Worm (Caenorhabditis elegans) whole organism, L1 larva: Measurements from ENCODE around the gene ugt-56.

Experiments
- C04F5.9 ChIP-seq: sonication (generic microtip); optimal IDR thresholded peaks from 2 replicates; lab custom pipeline; 2016; ENCODE audit warnings: missing genetic modification characterization, missing compliant biosample characterization
- C16A3.4 ChIP-seq: fragments of 150-350 bp; optimal IDR thresholded peaks from 2 replicates; lab custom pipeline; 2014; ENCODE audit warnings: missing biosample characterization, missing genetic modification characterization
- C34B4.2 ChIP-seq: sonication (generic microtip); optimal IDR thresholded peaks from 2 replicates; lab custom pipeline; 2017; ENCODE audit warnings: mild to moderate bottlenecking, missing genetic modification characterization, missing compliant biosample characterization
- ceh-63 ChIP-seq: fragments of 200-800 bp; sonication (Bioruptor generic); optimal IDR thresholded peaks from 2 replicates; lab custom pipeline; 2018; ENCODE audit warnings: mild to moderate bottlenecking, missing genetic modification characterization, missing compliant biosample characterization
- ceh-8 ChIP-seq: fragments of 200-800 bp; sonication (Bioruptor generic); optimal IDR thresholded peaks from 2 replicates; lab custom pipeline; 2018; ENCODE audit warnings: mild to moderate bottlenecking, missing genetic modification characterization, moderate library complexity, missing compliant biosample characterization
- ceh-88 ChIP-seq: fragments of 200-800 bp; sonication (Bioruptor generic); IDR thresholded peaks from 2 replicates; pipeline ENCODE4 v1.3.6; 2022; ENCODE audit warnings: missing genetic modification characterization, missing compliant biosample characterization
- ceh-90 ChIP-seq: sonication (generic microtip); optimal IDR thresholded peaks from 2 replicates; lab custom pipeline; 2016; ENCODE audit warnings: missing genetic modification characterization, missing compliant biosample characterization
- ces-1 ChIP-seq: fragments of 150-350 bp; optimal IDR thresholded peaks from 2 replicates; lab custom pipeline; 2014; ENCODE audit warnings: missing biosample characterization, missing genetic modification reagents, missing genetic modification characterization
- efl-1 ChIP-seq, 4 experiments: fragments of 150-350 bp; optimal IDR thresholded peaks in 3 of 4; peaks in 1 of 4; 1 replicate in 1 of 4; 2 replicates in 3 of 4; lab custom pipeline; 2014; ENCODE audit warnings: missing biosample characterization in 2 of 4, missing genetic modification characterization in 2 of 4, missing genetic modification reagents in 2 of 4
- efl-3 ChIP-seq: fragments of 200-800 bp; sonication (Bioruptor generic); optimal IDR thresholded peaks from 2 replicates; lab custom pipeline; 2018; ENCODE audit warnings: mild to moderate bottlenecking, missing genetic modification characterization, missing compliant biosample characterization
- ets-5 ChIP-seq: fragments of 200-800 bp; sonication (Bioruptor generic); IDR thresholded peaks from 2 replicates; pipeline ENCODE4 v1.3.6; 2022; ENCODE audit warnings: missing genetic modification characterization, missing compliant biosample characterization
- fkh-10 ChIP-seq: sonication (generic microtip); optimal IDR thresholded peaks from 2 replicates; lab custom pipeline; 2017; ENCODE audit warnings: missing biosample characterization, missing genetic modification reagents, missing genetic modification characterization
- fkh-8 ChIP-seq: sonication (generic microtip); optimal IDR thresholded peaks from 2 replicates; lab custom pipeline; 2016; ENCODE audit warnings: mild to moderate bottlenecking, missing genetic modification characterization, missing compliant biosample characterization
- fos-1 ChIP-seq: fragments of 150-350 bp; optimal IDR thresholded peaks from 2 replicates; lab custom pipeline; 2014; ENCODE audit warnings: missing biosample characterization, missing genetic modification characterization
- hlh-17 ChIP-seq: fragments of 200-800 bp; sonication (Bioruptor generic); optimal IDR thresholded peaks from 2 replicates; lab custom pipeline; 2018; ENCODE audit warnings: missing genetic modification characterization, mild to moderate bottlenecking, missing compliant biosample characterization, moderate library complexity, borderline replicate concordance
- hpl-2 ChIP-seq: fragments of 150-350 bp; optimal IDR thresholded peaks from 2 replicates; lab custom pipeline; 2014; ENCODE audit warnings: missing biosample characterization, missing genetic modification reagents, missing genetic modification characterization
- irx-1 ChIP-seq: sonication (generic microtip); optimal IDR thresholded peaks from 2 replicates; lab custom pipeline; 2016; ENCODE audit warnings: missing genetic modification characterization, missing compliant biosample characterization
- isw-1 ChIP-seq: fragments of 200-800 bp; sonication (Bioruptor generic); IDR thresholded peaks from 2 replicates; pipeline ENCODE4 v1.3.6; 2022; ENCODE audit warnings: missing genetic modification characterization, missing compliant biosample characterization
- jun-1 ChIP-seq: fragments of 150-350 bp; optimal IDR thresholded peaks from 2 replicates; lab custom pipeline; 2014; ENCODE audit warnings: missing biosample characterization, missing genetic modification reagents, missing genetic modification characterization
- lin-14 ChIP-seq: fragments of 200-800 bp; sonication (Bioruptor generic); optimal IDR thresholded peaks from 2 replicates; lab custom pipeline; 2018; ENCODE audit warnings: mild to moderate bottlenecking, missing genetic modification characterization, moderate library complexity, missing compliant biosample characterization
- lin-39 ChIP-seq: fragments of 150-350 bp; optimal IDR thresholded peaks from 2 replicates; lab custom pipeline; 2014; ENCODE audit warnings: missing biosample characterization, missing genetic modification reagents, missing genetic modification characterization
- lir-3 ChIP-seq: sonication (generic microtip); optimal IDR thresholded peaks from 2 replicates; lab custom pipeline; 2016; ENCODE audit warnings: mild to moderate bottlenecking, missing genetic modification characterization, moderate library complexity, missing compliant biosample characterization; ENCODE audit not compliant: poor library complexity
- mdl-1 ChIP-seq, 2 experiments: fragments of 150-350 bp; optimal IDR thresholded peaks; 2 replicates each; lab custom pipeline; 2014 to 2017; ENCODE audit warnings: missing biosample characterization in 2 of 2, missing genetic modification characterization in 2 of 2, inconsistent platforms in 1 of 2
- mef-2 ChIP-seq: fragments of 150-350 bp; optimal IDR thresholded peaks from 2 replicates; lab custom pipeline; 2014; ENCODE audit warnings: missing biosample characterization, missing genetic modification characterization
- nhr-11 ChIP-seq: fragments of 150-350 bp; optimal IDR thresholded peaks from 2 replicates; lab custom pipeline; 2014; ENCODE audit warnings: missing biosample characterization, missing genetic modification characterization
- nhr-12 ChIP-seq: sonication (generic microtip); optimal IDR thresholded peaks from 2 replicates; lab custom pipeline; 2017; ENCODE audit warnings: missing biosample characterization, missing genetic modification characterization
- nhr-19 ChIP-seq: fragments of 200-800 bp; sonication (Bioruptor generic); conservative IDR thresholded peaks from 2 replicates; pipeline ENCODE4 v1.3.6; 2022; ENCODE audit warnings: missing genetic modification characterization, missing compliant biosample characterization
- nhr-237 ChIP-seq: fragments of 150-350 bp; optimal IDR thresholded peaks from 2 replicates; lab custom pipeline; 2014; ENCODE audit warnings: missing biosample characterization, missing genetic modification characterization
- nhr-28 ChIP-seq: fragments of 150-350 bp; optimal IDR thresholded peaks from 2 replicates; lab custom pipeline; 2014; ENCODE audit warnings: missing biosample characterization, missing genetic modification characterization
- nhr-47 ChIP-seq: sonication (generic microtip); optimal IDR thresholded peaks from 2 replicates; lab custom pipeline; 2016; ENCODE audit warnings: mild to moderate bottlenecking, missing genetic modification characterization, moderate library complexity, missing compliant biosample characterization
- nhr-71 ChIP-seq: sonication (generic microtip); optimal IDR thresholded peaks from 2 replicates; lab custom pipeline; 2016; ENCODE audit warnings: mild to moderate bottlenecking, missing genetic modification characterization, moderate library complexity, missing compliant biosample characterization
- nhr-77 ChIP-seq: fragments of 150-350 bp; optimal IDR thresholded peaks from 2 replicates; lab custom pipeline; 2014; ENCODE audit warnings: missing biosample characterization, missing genetic modification characterization
- nhr-84 ChIP-seq: sonication (generic microtip); optimal IDR thresholded peaks from 2 replicates; lab custom pipeline; 2017; ENCODE audit warnings: missing biosample characterization, missing genetic modification characterization
- nhr-85 ChIP-seq: sonication (generic microtip); peaks from one replicate; lab custom pipeline; 2016; ENCODE audit warnings: missing genetic modification characterization, inconsistent platforms, missing compliant biosample characterization
- nhr-90 ChIP-seq: sonication (generic microtip); optimal IDR thresholded peaks from 2 replicates; lab custom pipeline; 2016; ENCODE audit warnings: mild to moderate bottlenecking, missing genetic modification characterization, missing compliant biosample characterization; ENCODE audit not compliant: poor library complexity
- pag-3 ChIP-seq: sonication (generic microtip); optimal IDR thresholded peaks from 2 replicates; lab custom pipeline; 2017; ENCODE audit warnings: missing genetic modification characterization, mild to moderate bottlenecking, missing compliant biosample characterization, antibody characterized with exemption, borderline replicate concordance; ENCODE audit not compliant: insufficient read depth
- pqm-1 ChIP-seq: sonication (generic microtip); optimal IDR thresholded peaks from 3 replicates; lab custom pipeline; 2017; ENCODE audit warnings: missing biosample characterization, missing genetic modification characterization
- rnt-1 ChIP-seq: sonication (generic microtip); optimal IDR thresholded peaks from 2 replicates; lab custom pipeline; 2016; ENCODE audit warnings: mild to moderate bottlenecking, missing genetic modification characterization, moderate library complexity, missing compliant biosample characterization
- skn-1 ChIP-seq: fragments of 150-350 bp; optimal IDR thresholded peaks from 2 replicates; lab custom pipeline; 2014; ENCODE audit warnings: missing biosample characterization, missing genetic modification characterization
- snpc-4 ChIP-seq: fragments of 150-350 bp; optimal IDR thresholded peaks from 2 replicates; lab custom pipeline; 2014; ENCODE audit warnings: missing biosample characterization, missing genetic modification characterization
- snu-23 ChIP-seq: sonication (generic microtip); optimal IDR thresholded peaks from 2 replicates; lab custom pipeline; 2016; ENCODE audit warnings: missing genetic modification characterization, missing compliant biosample characterization
- sptf-1 ChIP-seq: fragments of 150-350 bp; optimal IDR thresholded peaks from 2 replicates; lab custom pipeline; 2014; ENCODE audit warnings: missing biosample characterization, missing genetic modification characterization
- sup-37 ChIP-seq: fragments of 200-800 bp; sonication (Bioruptor generic); optimal IDR thresholded peaks from 2 replicates; lab custom pipeline; 2018; ENCODE audit warnings: mild to moderate bottlenecking, missing genetic modification characterization, missing compliant biosample characterization
- swsn-7 ChIP-seq: sonication (generic microtip); optimal IDR thresholded peaks from 2 replicates; lab custom pipeline; 2016; ENCODE audit warnings: missing genetic modification characterization, missing compliant biosample characterization
- tbx-2 ChIP-seq: sonication (generic microtip); optimal IDR thresholded peaks from 2 replicates; lab custom pipeline; 2016; ENCODE audit warnings: missing genetic modification characterization, missing compliant biosample characterization
- tlp-1 ChIP-seq: fragments of 150-350 bp; optimal IDR thresholded peaks from 2 replicates; lab custom pipeline; 2014; ENCODE audit warnings: missing biosample characterization, missing genetic modification characterization
- unc-130 ChIP-seq: fragments of 150-350 bp; optimal IDR thresholded peaks from 2 replicates; lab custom pipeline; 2017; ENCODE audit warnings: missing biosample characterization, missing genetic modification characterization, inconsistent platforms
- unc-62 ChIP-seq: fragments of 150-350 bp; optimal IDR thresholded peaks from 2 replicates; lab custom pipeline; 2014; ENCODE audit warnings: missing biosample characterization, missing genetic modification reagents, missing genetic modification characterization
- unc-98 ChIP-seq: fragments of 200-800 bp; sonication (Bioruptor generic); IDR thresholded peaks from 2 replicates; pipeline ENCODE4 v1.3.6; 2022; ENCODE audit warnings: missing genetic modification characterization, missing compliant biosample characterization
- xbp-1 ChIP-seq: sonication (generic microtip); optimal IDR thresholded peaks from 2 replicates; lab custom pipeline; 2016; ENCODE audit warnings: missing genetic modification characterization, missing compliant biosample characterization
- zip-4 ChIP-seq: fragments of 200-800 bp; sonication (Bioruptor generic); optimal IDR thresholded peaks from 2 replicates; lab custom pipeline; 2018; ENCODE audit warnings: mild to moderate bottlenecking, missing genetic modification characterization, moderate library complexity, missing compliant biosample characterization

ugt-56 gene

DNA sequence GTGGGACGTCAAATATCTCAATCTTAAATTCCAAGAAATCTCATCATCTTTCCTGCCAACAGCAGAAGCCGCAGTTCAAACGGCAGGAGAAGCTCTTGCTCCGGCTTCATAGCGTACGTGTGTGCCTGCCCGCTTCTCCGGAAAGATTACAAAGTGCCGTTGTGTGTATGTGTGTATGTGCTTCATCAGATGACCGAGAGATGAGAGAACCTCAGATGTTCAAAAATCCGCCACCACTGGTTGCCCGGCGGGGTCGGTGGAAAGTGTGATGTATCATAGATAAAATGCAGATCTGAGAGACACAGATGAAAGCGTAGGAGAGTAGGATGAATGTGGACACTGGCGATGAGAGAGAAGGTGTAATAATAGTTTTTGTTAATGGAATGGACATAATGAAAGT lies 25.4 kb upstream of the ugt-56 start:
- TF ChIP-seq nhr-77 (no peak), swsn-7 (tag; lab: Kevin White, UChicago) (no peak), nhr-84 (tag; lab: Kevin White, UChicago) (no peak), nhr-85 (tag; lab: Kevin White, UChicago) (no peak), snu-23 (peak; percentile 22), nhr-19 (GFP tag; lab: Robert Waterston, UW) (peak; percentile 42), nhr-11 (no peak), lin-14 (GFP tag; lab: Kevin White, UChicago) (peak; percentile 80), pag-3 (peak; percentile 79), lir-3 (tag; lab: Kevin White, UChicago) (no peak), nhr-28 (no peak), snpc-4 (no peak), ceh-8 (GFP tag; lab: Kevin White, UChicago) (no peak), unc-62 (no peak), rnt-1 (peak; percentile 58), tbx-2 (tag; lab: Kevin White, UChicago) (no peak), unc-130 (tag; lab: Kevin White, UChicago) (peak; percentile 15), nhr-90 (tag; lab: Kevin White, UChicago) (no peak), unc-98 (GFP tag; lab: Robert Waterston, UW) (no peak), mdl-1 (tag; optimal IDR thresholded peaks at IDR 0.05; lab: Kevin White, UChicago) (no peak), nhr-71 (tag; lab: Kevin White, UChicago) (peak; percentile 65), ceh-90 (tag; lab: Kevin White, UChicago) (no peak), isw-1 (no peak), nhr-12 (tag; lab: Kevin White, UChicago) (no peak), irx-1 (tag; lab: Kevin White, UChicago) (no peak), fkh-8 (tag; lab: Kevin White, UChicago) (no peak), ceh-63 (GFP tag; lab: Kevin White, UChicago) (no peak), sup-37 (GFP tag; lab: Kevin White, UChicago) (no peak), fos-1 (no peak), C34B4.2 (no peak)

DNA sequence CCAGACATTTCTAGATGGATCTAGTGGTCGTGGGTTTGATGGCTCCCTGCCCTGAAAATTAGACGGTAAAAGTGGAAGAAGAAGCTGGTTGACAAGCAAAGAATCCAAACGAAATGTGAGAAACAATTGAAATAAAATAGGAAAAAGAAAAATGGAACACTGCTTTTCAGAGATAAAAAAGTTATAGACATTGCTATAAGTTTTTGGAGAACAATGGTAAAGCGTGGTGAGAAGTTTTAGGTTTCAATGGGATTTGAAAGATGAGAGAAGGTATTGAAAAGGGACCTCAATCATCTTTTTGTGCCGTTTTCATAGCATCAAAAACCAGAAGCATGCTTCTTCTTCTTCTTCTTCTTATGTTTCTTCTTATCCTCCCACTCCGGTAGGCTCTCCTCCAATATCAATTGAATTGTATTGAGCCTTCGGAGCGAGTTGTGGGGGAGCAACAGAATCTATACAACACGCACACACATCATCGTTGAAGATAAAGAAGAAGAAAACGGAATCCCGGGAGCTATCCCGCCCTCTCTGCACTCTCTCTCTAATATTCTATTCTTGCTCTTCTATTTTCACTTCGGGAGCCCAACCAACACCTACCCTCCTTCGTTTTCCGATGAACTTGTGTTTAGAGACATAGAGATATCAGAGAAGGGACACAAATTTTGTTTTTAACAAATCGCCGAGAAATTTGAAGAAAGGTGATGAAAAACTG lies 24.3 kb upstream of the ugt-56 start, which contains the start of gene myo-3:
myo-3 (minus strand) TSS at position 51 of the 712 bp plus-strand sequence.
- no peak for TF ChIP-seq snpc-4
- TF ChIP-seq mef-2 (tag; lab: Kevin White, UChicago) = no peak
- TF ChIP-seq nhr-11 = no peak
- no peak for TF ChIP-seq C16A3.4 (tag; lab: Kevin White, UChicago)
- TF ChIP-seq fos-1 = no peak
- TF ChIP-seq nhr-47 (tag; lab: Kevin White, UChicago) = no peak
- TF ChIP-seq lin-14 (GFP tag; lab: Kevin White, UChicago) = peak; percentile 79
- TF ChIP-seq unc-130 (tag; lab: Kevin White, UChicago) = peak; percentile 13
- no peak for TF ChIP-seq ets-5 (GFP tag; lab: Robert Waterston, UW)
- no peak for TF ChIP-seq efl-1 (optimal IDR thresholded peaks at IDR 0.05; lab: Kevin White, UChicago)
- peak in 1 of 2 experiments; percentile 31 for TF ChIP-seq efl-1 (GFP tag; optimal IDR thresholded peaks at IDR 0.05 in 1 of 2; lab: Kevin White, UChicago)
- no peak for TF ChIP-seq tlp-1 (tag; lab: Kevin White, UChicago)
- no peak for TF ChIP-seq lin-39 (tag; lab: Kevin White, UChicago)
- TF ChIP-seq fkh-10 (GFP tag; lab: Kevin White, UChicago) = no peak
- no peak for TF ChIP-seq pqm-1 (tag; lab: Kevin White, UChicago)
- TF ChIP-seq sup-37 (GFP tag; lab: Kevin White, UChicago) = no peak
- no peak for TF ChIP-seq zip-4 (GFP tag; lab: Kevin White, UChicago)
- no peak for TF ChIP-seq C04F5.9
- TF ChIP-seq ces-1 (GFP tag; lab: Kevin White, UChicago) = no peak
- no peak for TF ChIP-seq efl-3 (GFP tag; lab: Kevin White, UChicago)
- no peak for TF ChIP-seq ceh-88 (GFP tag; lab: Robert Waterston, UW)
- TF ChIP-seq nhr-237 (tag; lab: Kevin White, UChicago) = no peak
- no peak for TF ChIP-seq sptf-1 (tag; lab: Kevin White, UChicago)
- peak; percentile 61 for TF ChIP-seq rnt-1
- no peak for TF ChIP-seq ceh-63 (GFP tag; lab: Kevin White, UChicago)
- no peak for TF ChIP-seq skn-1 (tag; lab: Kevin White, UChicago)
- TF ChIP-seq hlh-17 (GFP tag; lab: Kevin White, UChicago) = no peak
- TF ChIP-seq jun-1 = no peak
- no peak for TF ChIP-seq hpl-2 (GFP tag; lab: Kevin White, UChicago)
- no peak for TF ChIP-seq xbp-1
